Fruit fly (Drosophila melanogaster): Measurements from ENCODE around the gene CG11786.
A peak's percentile ranks its signal among the peaks of the same experiment; 100 is the strongest.

CG11786 gene

DNA sequence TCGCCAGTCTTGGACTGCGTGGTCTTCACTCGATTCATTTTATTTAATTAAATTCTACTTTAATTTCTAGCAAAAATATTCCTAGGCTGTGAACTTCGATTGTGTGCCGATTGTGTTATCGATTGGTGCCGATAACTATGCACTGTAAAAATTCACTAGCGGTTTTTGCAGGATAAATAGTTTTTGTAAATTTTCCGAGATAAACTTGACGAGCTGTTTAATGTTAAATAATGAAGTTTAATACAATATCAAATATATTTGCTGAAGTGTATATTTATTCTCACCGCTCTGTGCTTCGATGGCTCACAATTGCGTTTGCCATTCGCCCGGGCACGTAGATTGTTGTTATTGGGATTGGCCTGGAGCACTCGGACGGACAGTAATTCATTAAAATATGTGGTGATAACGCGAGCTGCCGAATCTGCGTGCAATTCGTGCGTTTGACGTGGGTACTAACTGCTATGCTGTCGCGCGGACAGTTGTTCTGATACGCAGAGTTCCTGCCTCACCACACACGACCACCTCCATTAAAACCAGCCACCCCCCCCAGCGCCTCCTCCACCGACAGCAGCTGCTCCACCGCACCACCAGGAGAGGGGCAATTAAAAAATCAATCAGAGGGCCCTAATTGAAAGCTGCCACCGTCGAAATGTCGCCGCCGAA is 21.1 kb upstream of the CG11786 start, which contains the start of the genes EMC6 and Hr96 (continued):
- TF ChIP-seq Spps (tag; optimal IDR thresholded peaks at IDR 0.05): peak; percentile 83
- TF ChIP-seq CG8944 (GFP tag; optimal IDR thresholded peaks at IDR 0.05): peak; percentile 91
- peak; percentile 89 for TF ChIP-seq CG8765 (GFP tag; IDR thresholded peaks at IDR 0.05)
- TF ChIP-seq bcd (GFP tag; optimal IDR thresholded peaks at IDR 0.05): peak; percentile 94
- peak; percentile 81 for TF ChIP-seq Nf-YB (GFP tag; optimal IDR thresholded peaks at IDR 0.05)
- TF ChIP-seq CG15479 (GFP tag; optimal IDR thresholded peaks at IDR 0.05): no peak
- peak; percentile 97 for TF ChIP-seq MBD-R2 (GFP tag; IDR thresholded peaks at IDR 0.05)
- peak; percentile 80 for TF ChIP-seq sim (GFP tag; IDR thresholded peaks at IDR 0.05)
- TF ChIP-seq tio (GFP tag; optimal IDR thresholded peaks at IDR 0.05): no peak
- peak; percentile 86 for TF ChIP-seq nerfin-1 (tag; optimal IDR thresholded peaks at IDR 0.05)
- no peak for TF ChIP-seq CG11723 (GFP tag; optimal IDR thresholded peaks at IDR 0.05)
- peak; percentile 99 for TF ChIP-seq sens (GFP tag)
- peak; percentile 96 for TF ChIP-seq Max (GFP tag; optimal IDR thresholded peaks at IDR 0.05)
- TF ChIP-seq B-H2 (GFP tag; optimal IDR thresholded peaks at IDR 0.05): peak; percentile 96
- peak; percentile 70 for TF ChIP-seq Myb (GFP tag; optimal IDR thresholded peaks at IDR 0.05)
- peak; percentile 98 for TF ChIP-seq HmgZ (tag; optimal IDR thresholded peaks at IDR 0.05)
- peak in 1 of 2 experiments; percentile 72 for TF ChIP-seq insv (GFP tag; optimal IDR thresholded peaks at IDR 0.05)
- TF ChIP-seq B-H1 (GFP tag; IDR thresholded peaks at IDR 0.05): peak; percentile 90
- TF ChIP-seq ase (GFP tag; IDR thresholded peaks at IDR 0.05): peak; percentile 90
- no peak for TF ChIP-seq pita (GFP tag; optimal IDR thresholded peaks at IDR 0.05)
- TF ChIP-seq Dfd (GFP tag; optimal IDR thresholded peaks at IDR 0.05): no peak
- peak; percentile 92 for TF ChIP-seq PHDP (tag; optimal IDR thresholded peaks at IDR 0.05)
- TF ChIP-seq Asciz (GFP tag; optimal IDR thresholded peaks at IDR 0.05): peak; percentile 83
- peak; percentile 93 for TF ChIP-seq Ets97D (GFP tag; optimal IDR thresholded peaks at IDR 0.05)
- peak; percentile 84 for TF ChIP-seq aop (GFP tag; IDR thresholded peaks at IDR 0.05)
- TF ChIP-seq chm (GFP tag; IDR thresholded peaks at IDR 0.05): peak; percentile 95
- TF ChIP-seq pros (GFP tag; optimal IDR thresholded peaks at IDR 0.05): no peak
- peak; percentile 94 for TF ChIP-seq Fer1 (GFP tag; optimal IDR thresholded peaks at IDR 0.05)
- peak; percentile 93 for TF ChIP-seq CG17361 (GFP tag; IDR thresholded peaks at IDR 0.05)
- TF ChIP-seq luna (GFP tag; optimal IDR thresholded peaks at IDR 0.05): peak; percentile 89
- peak; percentile 59; the same call in 2 of the 3 replicates for TF ChIP-seq mld (GFP tag; IDR thresholded peaks at IDR 0.05; ENCODE audit: partially characterized antibody)
- peak; percentile 91 for TF ChIP-seq maf-S (GFP tag; optimal IDR thresholded peaks at IDR 0.05)
- peak; percentile 87 for TF ChIP-seq CG4282 (GFP tag; optimal IDR thresholded peaks at IDR 0.05)
- TF ChIP-seq CG2678 (tag; optimal IDR thresholded peaks at IDR 0.05): peak; percentile 93
- peak; percentile 7; the same call in 1 of the 3 replicates for TF ChIP-seq z (GFP tag; IDR thresholded peaks at IDR 0.05)
- TF ChIP-seq HLH4C (GFP tag; IDR thresholded peaks at IDR 0.05; ENCODE audit: partially characterized antibody): peak; percentile 84
- peak; percentile 60 for TF ChIP-seq da (GFP tag; optimal IDR thresholded peaks at IDR 0.05)
- peak; percentile 91 for TF ChIP-seq Mrtf (GFP tag; IDR thresholded peaks at IDR 0.05)
- TF ChIP-seq Pdp1 (GFP tag; optimal IDR thresholded peaks at IDR 0.05): peak; percentile 93 to 94
- TF ChIP-seq Nf-YA (GFP tag; IDR thresholded peaks at IDR 0.05): peak; percentile 79
- peak; percentile 95 for TF ChIP-seq Dad (GFP tag; optimal IDR thresholded peaks at IDR 0.05)
- peak; percentile 91 for TF ChIP-seq Mes4 (GFP tag; optimal IDR thresholded peaks at IDR 0.05)
- TF ChIP-seq C15 (GFP tag; IDR thresholded peaks at IDR 0.05): peak; percentile 85; the same call in 2 of the 3 replicates
- peak; percentile 69 for TF ChIP-seq Scr (GFP tag; IDR thresholded peaks at IDR 0.05; ENCODE audit: partially characterized antibody)
- TF ChIP-seq CG13894 (tag; optimal IDR thresholded peaks at IDR 0.05): peak; percentile 92
- peak; percentile 39 for TF ChIP-seq Dp (GFP tag; optimal IDR thresholded peaks at IDR 0.05)
- peak; percentile 92 for TF ChIP-seq CG15696 (tag; optimal IDR thresholded peaks at IDR 0.05)
- peak; percentile 75; the same call in 1 of the 2 replicates for TF ChIP-seq sna (GFP tag; IDR thresholded peaks at IDR 0.05; ENCODE audit: partially characterized antibody)
- peak; percentile 85 for TF ChIP-seq CG12104 (GFP tag; optimal IDR thresholded peaks at IDR 0.05)
- TF ChIP-seq ham (GFP tag; IDR thresholded peaks at IDR 0.05): peak; percentile 84

Data from whole organism, embryonic.